Worm (Caenorhabditis elegans) whole organism, L2 larva: ENCODE results near the gene Y39A3CL.4.

Experiments
- C34F6.9 ChIP-seq: fragments of 150-350 bp; optimal IDR thresholded peaks from 2 replicates; lab custom pipeline; 2014; ENCODE audit warnings: missing biosample characterization, missing genetic modification characterization
- R02D3.7 ChIP-seq: fragments of 150-350 bp; optimal IDR thresholded peaks from 2 replicates; lab custom pipeline; 2014; ENCODE audit warnings: missing biosample characterization, missing genetic modification characterization
- ZK546.5 ChIP-seq: sonication (generic microtip); optimal IDR thresholded peaks from 2 replicates; lab custom pipeline; 2017; ENCODE audit warnings: missing biosample characterization, missing genetic modification characterization
- alr-1 ChIP-seq: fragments of 150-350 bp; optimal IDR thresholded peaks from 2 replicates; lab custom pipeline; 2014; ENCODE audit warnings: missing biosample characterization, missing genetic modification characterization
- aly-2 ChIP-seq: fragments of 150-350 bp; optimal IDR thresholded peaks from 2 replicates; lab custom pipeline; 2014; ENCODE audit warnings: missing biosample characterization, missing genetic modification characterization
- ceh-16 ChIP-seq: fragments of 150-350 bp; optimal IDR thresholded peaks from 2 replicates; lab custom pipeline; 2014; ENCODE audit warnings: missing biosample characterization, missing genetic modification characterization
- ceh-82 ChIP-seq: fragments of 150-350 bp; optimal IDR thresholded peaks from 2 replicates; lab custom pipeline; 2014; ENCODE audit warnings: missing biosample characterization, missing genetic modification characterization
- dmd-4 ChIP-seq: sonication (generic microtip); optimal IDR thresholded peaks from 2 replicates; lab custom pipeline; 2017; ENCODE audit warnings: missing biosample characterization, missing genetic modification characterization
- egl-27 ChIP-seq: sonication (generic microtip); optimal IDR thresholded peaks from 3 replicates; lab custom pipeline; 2017; ENCODE audit warnings: missing biosample characterization, missing genetic modification reagents, missing genetic modification characterization
- elt-3 ChIP-seq: sonication (generic microtip); optimal IDR thresholded peaks from 2 replicates; lab custom pipeline; 2017; ENCODE audit warnings: missing biosample characterization, missing genetic modification characterization
- gmeb-1 ChIP-seq: fragments of 150-350 bp; optimal IDR thresholded peaks from 2 replicates; lab custom pipeline; 2014; ENCODE audit warnings: missing biosample characterization, missing genetic modification characterization
- lin-11 ChIP-seq: fragments of 150-350 bp; sonication (generic microtip); optimal IDR thresholded peaks from 2 replicates; lab custom pipeline; 2014; ENCODE audit warnings: missing biosample characterization, missing genetic modification characterization, inconsistent platforms, mixed read lengths
- lsy-2 ChIP-seq, 2 experiments: fragments of 150-350 bp in 1 of 2; sonication (generic microtip) in 1 of 2; optimal IDR thresholded peaks; 2 replicates each; lab custom pipeline; 2014 to 2017; ENCODE audit warnings: missing biosample characterization in 2 of 2, missing genetic modification characterization in 2 of 2
- mab-5 ChIP-seq: fragments of 150-350 bp; optimal IDR thresholded peaks from 2 replicates; lab custom pipeline; 2014; ENCODE audit warnings: missing biosample characterization, missing genetic modification characterization
- mdl-1 ChIP-seq, 2 experiments: fragments of 150-350 bp in 1 of 2; sonication (generic microtip) in 1 of 2; optimal IDR thresholded peaks; 2 replicates each; lab custom pipeline; 2017; ENCODE audit warnings: missing biosample characterization in 2 of 2, missing genetic modification characterization in 2 of 2
- nhr-10 ChIP-seq: sonication (generic microtip); optimal IDR thresholded peaks from 2 replicates; lab custom pipeline; 2017; ENCODE audit warnings: missing biosample characterization, missing genetic modification characterization
- nhr-12 ChIP-seq: fragments of 150-350 bp; optimal IDR thresholded peaks from 2 replicates; lab custom pipeline; 2014; ENCODE audit warnings: missing biosample characterization, missing genetic modification characterization
- nhr-129 ChIP-seq: fragments of 150-350 bp; optimal IDR thresholded peaks from 2 replicates; lab custom pipeline; 2014; ENCODE audit warnings: missing biosample characterization, missing genetic modification characterization
- nhr-23 ChIP-seq: fragments of 150-350 bp; optimal IDR thresholded peaks from 2 replicates; lab custom pipeline; 2014; ENCODE audit warnings: missing biosample characterization, missing genetic modification reagents, missing genetic modification characterization
- nhr-237 ChIP-seq: fragments of 150-350 bp; optimal IDR thresholded peaks from 2 replicates; lab custom pipeline; 2014; ENCODE audit warnings: missing biosample characterization, missing genetic modification characterization
- nhr-25 ChIP-seq: fragments of 150-350 bp; sonication (generic microtip); optimal IDR thresholded peaks from 3 replicates; lab custom pipeline; 2014; ENCODE audit warnings: missing biosample characterization, missing genetic modification characterization
- nhr-77 ChIP-seq: fragments of 150-350 bp; optimal IDR thresholded peaks from 2 replicates; lab custom pipeline; 2014; ENCODE audit warnings: missing biosample characterization, missing genetic modification characterization
- peb-1 ChIP-seq: fragments of 150-350 bp; optimal IDR thresholded peaks from 2 replicates; lab custom pipeline; 2014; ENCODE audit warnings: missing biosample characterization, missing genetic modification characterization
- sem-4 ChIP-seq: fragments of 150-350 bp; optimal IDR thresholded peaks from 2 replicates; lab custom pipeline; 2014; ENCODE audit warnings: missing biosample characterization, missing genetic modification reagents, missing genetic modification characterization
- skn-1 ChIP-seq: sonication (generic microtip); optimal IDR thresholded peaks from 2 replicates; lab custom pipeline; 2017; ENCODE audit warnings: missing biosample characterization, missing genetic modification characterization
- sma-9 ChIP-seq, 2 experiments: fragments of 150-350 bp in 1 of 2; sonication (generic microtip) in 1 of 2; optimal IDR thresholded peaks; 2 replicates each; lab custom pipeline; 2014 to 2016; ENCODE audit warnings: missing genetic modification characterization in 2 of 2, mild to moderate bottlenecking in 1 of 2, missing biosample characterization in 1 of 2, missing compliant biosample characterization in 1 of 2, missing genetic modification reagents in 1 of 2, moderate library complexity in 1 of 2
- unc-55 ChIP-seq: fragments of 150-350 bp; sonication (generic microtip); optimal IDR thresholded peaks from 3 replicates; lab custom pipeline; 2014; ENCODE audit warnings: missing biosample characterization, missing genetic modification reagents, missing genetic modification characterization
- unc-62 ChIP-seq: fragments of 150-350 bp; optimal IDR thresholded peaks from 2 replicates; lab custom pipeline; 2014; ENCODE audit warnings: missing biosample characterization, missing genetic modification reagents, missing genetic modification characterization
- zag-1 ChIP-seq: fragments of 150-350 bp; optimal IDR thresholded peaks from 2 replicates; lab custom pipeline; 2014; ENCODE audit warnings: missing biosample characterization, missing genetic modification characterization
- ztf-11 ChIP-seq: sonication (generic microtip); optimal IDR thresholded peaks from 2 replicates; lab custom pipeline; 2017; ENCODE audit warnings: missing biosample characterization, missing genetic modification characterization
- ztf-4 ChIP-seq: fragments of 150-350 bp; optimal IDR thresholded peaks from 2 replicates; lab custom pipeline; 2014; ENCODE audit warnings: missing biosample characterization, missing genetic modification characterization

Y39A3CL.4 gene

ce11 chrIII:1758151-1758550 is 19.7 kb downstream of the Y39A3CL.4 start, which contains the start of gene Y46E12A.5:
TSS of gene Y46E12A.5 (minus strand) at chrIII:1758251.
- no peak for TF ChIP-seq lin-11 (tag; lab: Kevin White, UChicago)
- TF ChIP-seq alr-1 (tag; lab: Kevin White, UChicago): no peak
- no peak for TF ChIP-seq nhr-10
- no peak for TF ChIP-seq elt-3 (tag; lab: Kevin White, UChicago)
- no peak for TF ChIP-seq nhr-237 (tag; lab: Kevin White, UChicago)
- TF ChIP-seq nhr-77 (tag; lab: Kevin White, UChicago): no peak
- no peak for TF ChIP-seq dmd-4 (tag; lab: Kevin White, UChicago)
- no peak for TF ChIP-seq R02D3.7 (tag; lab: Kevin White, UChicago)
- TF ChIP-seq ztf-4 (tag; lab: Kevin White, UChicago): no peak
- no peak for TF ChIP-seq unc-55 (GFP tag; lab: Kevin White, UChicago)
- no peak for TF ChIP-seq nhr-129 (tag; lab: Kevin White, UChicago)
- TF ChIP-seq nhr-12 (tag; lab: Kevin White, UChicago): no peak
- TF ChIP-seq ZK546.5: no peak
- TF ChIP-seq ceh-16 (tag; lab: Kevin White, UChicago): no peak
- no peak for TF ChIP-seq gmeb-1 (tag; lab: Kevin White, UChicago)
- no peak for TF ChIP-seq sma-9 (GFP tag; optimal IDR thresholded peaks at IDR 0.05; lab: Kevin White, UChicago)
- no peak for TF ChIP-seq sma-9 (tag; optimal IDR thresholded peaks at IDR 0.05; lab: Kevin White, UChicago)
- no peak for TF ChIP-seq aly-2

ce11 chrIII:1754842-1755241 is 23.0 kb downstream of the Y39A3CL.4 start, which contains the start of gene Y46E12A.3:
TSS of gene Y46E12A.3 (minus strand) at chrIII:1754942.
- no peak for TF ChIP-seq nhr-25
- no peak for TF ChIP-seq sem-4
- no peak for TF ChIP-seq unc-55 (GFP tag; lab: Kevin White, UChicago)
- no peak for TF ChIP-seq peb-1 (tag; lab: Kevin White, UChicago)
- TF ChIP-seq mdl-1 (tag; optimal IDR thresholded peaks at IDR 0.05; lab: Kevin White, UChicago): no peak
- no peak for TF ChIP-seq gmeb-1 (tag; lab: Kevin White, UChicago)
- no peak for TF ChIP-seq C34F6.9
- no peak for TF ChIP-seq egl-27
- TF ChIP-seq ceh-82: no peak
- no peak for TF ChIP-seq mab-5
- TF ChIP-seq nhr-23 (tag; lab: Kevin White, UChicago): no peak

- TF ChIP-seq sem-4: no peak
- peak; percentile 6 for TF ChIP-seq zag-1 (tag; lab: Kevin White, UChicago)
These were observed 32.3 kb downstream of the Y39A3CL.4 start for ce11 chrIII:1745450-1746127.

- TF ChIP-seq ztf-11 (tag; lab: Kevin White, UChicago): no peak
- TF ChIP-seq sma-9 (GFP tag; optimal IDR thresholded peaks at IDR 0.05; lab: Kevin White, UChicago): peak; percentile 11
- TF ChIP-seq sma-9 (tag; optimal IDR thresholded peaks at IDR 0.05; lab: Kevin White, UChicago): no peak
These were observed 33.4 kb downstream of the Y39A3CL.4 start for ce11 chrIII:1744486-1744885.

- TF ChIP-seq nhr-12 (tag; lab: Kevin White, UChicago) (no peak), nhr-129 (tag; lab: Kevin White, UChicago) (no peak), skn-1 (tag; lab: Kevin White, UChicago) (no peak), lsy-2 (tag; optimal IDR thresholded peaks at IDR 0.05; lab: Kevin White, UChicago) (peak in 1 of 2 experiments; percentile 3), mdl-1 (tag; optimal IDR thresholded peaks at IDR 0.05; lab: Kevin White, UChicago) (no peak), sma-9 (GFP tag; optimal IDR thresholded peaks at IDR 0.05; lab: Kevin White, UChicago) (peak; percentile 41), sma-9 (tag; optimal IDR thresholded peaks at IDR 0.05; lab: Kevin White, UChicago) (no peak), C34F6.9 (peak; percentile 9)
These were observed 34.3 kb downstream of the Y39A3CL.4 start for ce11 chrIII:1743488-1744020.

ce11 chrIII:1743081-1743480 is 34.8 kb downstream of the Y39A3CL.4 start:
- no peak for TF ChIP-seq unc-62 (GFP tag; lab: Kevin White, UChicago)
- no peak for TF ChIP-seq zag-1 (tag; lab: Kevin White, UChicago)
- TF ChIP-seq unc-55 (GFP tag; lab: Kevin White, UChicago): peak; percentile 20
